Worm (Caenorhabditis elegans) whole organism, L4/young adult: ENCODE data around the gene T02G5.14.

Experiments used
- W03F9.2 ChIP-seq: fragments of 150-350 bp; optimal IDR thresholded peaks from 2 replicates; lab custom pipeline; 2014; ENCODE audit warnings: missing biosample characterization, missing genetic modification characterization
- dao-5 ChIP-seq: sonication (generic microtip); optimal IDR thresholded peaks from 2 replicates; lab custom pipeline; 2016; ENCODE audit warnings: missing genotype, missing genetic modification characterization, moderate library complexity, missing compliant biosample characterization
- him-1 ChIP-seq: sonication (generic microtip); optimal IDR thresholded peaks from 2 replicates; lab custom pipeline; 2016; ENCODE audit warnings: missing genotype, missing genetic modification reagents, missing genetic modification characterization, missing compliant biosample characterization

DNA sequence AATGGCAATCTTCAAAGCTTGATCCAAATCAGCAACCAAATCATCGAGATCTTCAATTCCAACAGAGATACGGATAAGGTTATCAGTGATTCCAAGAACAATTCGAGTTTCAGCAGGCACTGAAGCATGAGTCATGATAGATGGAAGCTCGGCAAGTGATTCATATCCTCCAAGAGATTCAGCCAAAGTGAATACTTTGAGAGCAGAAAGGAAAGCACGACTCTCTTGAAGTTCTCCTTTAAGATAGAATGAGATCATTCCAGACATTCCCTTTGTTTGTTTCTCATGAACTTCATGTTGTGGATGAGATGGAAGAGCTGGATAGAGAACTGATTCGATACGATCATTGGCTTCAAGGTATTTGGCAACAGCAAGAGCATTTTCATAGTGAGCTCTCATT lies 27.8 kb upstream of the T02G5.14 start:
- no peak for TF ChIP-seq him-1 (tag; lab: Kevin White, UChicago)
- no peak for TF ChIP-seq W03F9.2 (tag; lab: Kevin White, UChicago)
- TF ChIP-seq dao-5 (tag; lab: Kevin White, UChicago), result no peak
